Worm (Caenorhabditis elegans) whole organism, late embryonic: ENCODE measurements around the gene cka-1.

Source experiments
- ama-1 ChIP-seq: fragments of 150-350 bp; optimal IDR thresholded peaks from 2 replicates; lab custom pipeline; 2014
- ceh-48 ChIP-seq: sonication (generic microtip); optimal IDR thresholded peaks from 2 replicates; lab custom pipeline; 2016; ENCODE audit warnings: missing genetic modification characterization, inconsistent platforms, missing compliant biosample characterization
- eyg-1 ChIP-seq: sonication (generic microtip); optimal IDR thresholded peaks from 2 replicates; lab custom pipeline; 2016; ENCODE audit warnings: missing genotype, missing genetic modification characterization, missing compliant biosample characterization
- madf-2 ChIP-seq: sonication (generic microtip); optimal IDR thresholded peaks from 2 replicates; lab custom pipeline; 2017; ENCODE audit warnings: missing genetic modification characterization, missing compliant biosample characterization
- pha-2 ChIP-seq: sonication (generic microtip); optimal IDR thresholded peaks from 2 replicates; lab custom pipeline; 2017; ENCODE audit warnings: mild to moderate bottlenecking, missing genetic modification characterization, missing compliant biosample characterization
- pqm-1 ChIP-seq: sonication (generic microtip); optimal IDR thresholded peaks from 2 replicates; lab custom pipeline; 2016; ENCODE audit warnings: missing genetic modification characterization, missing compliant biosample characterization
- tbx-2 ChIP-seq: sonication (generic microtip); optimal IDR thresholded peaks from 2 replicates; lab custom pipeline; 2016; ENCODE audit warnings: missing genetic modification characterization, missing compliant biosample characterization
- tbx-7 ChIP-seq: sonication (generic microtip); optimal IDR thresholded peaks from 2 replicates; lab custom pipeline; 2016; ENCODE audit warnings: missing genotype, missing genetic modification characterization, missing compliant biosample characterization
- unc-42 ChIP-seq: sonication (generic microtip); optimal IDR thresholded peaks from 2 replicates; lab custom pipeline; 2016; ENCODE audit warnings: missing genotype, missing genetic modification characterization, missing compliant biosample characterization

DNA sequence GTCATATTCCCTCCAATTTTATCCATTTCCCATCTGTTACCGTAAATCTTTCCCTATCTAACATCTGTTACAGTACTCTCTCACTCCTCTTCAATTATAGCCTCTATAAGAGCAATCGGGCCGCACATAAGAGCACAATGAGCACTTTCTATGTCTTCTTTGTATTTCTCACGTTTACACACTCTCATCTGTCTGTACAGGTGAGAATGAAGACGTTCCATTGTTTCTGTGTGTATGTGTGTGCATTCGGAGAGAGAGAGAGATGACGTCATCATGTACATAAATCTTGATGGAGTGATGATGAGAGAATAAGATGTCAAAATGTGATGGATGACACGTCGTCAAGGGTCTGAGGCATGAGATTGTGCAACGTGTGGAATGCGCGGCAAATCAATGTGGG lies 33.4 kb upstream of the cka-1 start:
- TF ChIP-seq ceh-48 (tag; lab: Kevin White, UChicago) (no peak), pha-2 (no peak), ama-1 (lab: Kevin White, UChicago) (no peak), unc-42 (tag; lab: Kevin White, UChicago) (no peak), tbx-7 (tag; lab: Kevin White, UChicago) (no peak), madf-2 (tag; lab: Kevin White, UChicago) (no peak), eyg-1 (tag; lab: Kevin White, UChicago) (no peak), tbx-2 (tag; lab: Kevin White, UChicago) (peak; percentile 62), pqm-1 (tag; lab: Kevin White, UChicago) (no peak)
